Fruit fly (Drosophila melanogaster) whole organism, pupa: ENCODE data around the gene jumu.

Experiments used
- CG10348 ChIP-seq: fragments of 200-800 bp; sonication (Bioruptor generic); IDR thresholded peaks from 2 replicates; pipeline ENCODE4 v1.3.6; 2022; ENCODE audit warnings: missing biosample characterization, missing genetic modification characterization
- CG12605 ChIP-seq: fragments of 200-800 bp; sonication (Bioruptor generic); IDR thresholded peaks from 2 replicates; pipeline ENCODE4 v1.3.6; 2022; ENCODE audit warnings: missing biosample characterization, missing genetic modification characterization
- CG13204 ChIP-seq: fragments of 200-800 bp; sonication (Bioruptor generic); optimal IDR thresholded peaks from 2 replicates; lab custom pipeline; 2018; ENCODE audit warnings: missing biosample characterization, mild to moderate bottlenecking, missing genetic modification characterization, moderate library complexity
- CG14655 ChIP-seq: fragments of 200-800 bp; sonication (Bioruptor generic); optimal IDR thresholded peaks from 3 replicates; lab custom pipeline; 2017; ENCODE audit warnings: mild to moderate bottlenecking, missing biosample characterization, missing genetic modification reagents, missing genetic modification characterization
- CG15710 ChIP-seq: fragments of 200-800 bp; sonication (Bioruptor generic); optimal IDR thresholded peaks from 2 replicates; lab custom pipeline; 2018; ENCODE audit warnings: missing biosample characterization, mild to moderate bottlenecking, missing genetic modification characterization, moderate library complexity
- CG17806 ChIP-seq: fragments of 200-800 bp; sonication (Bioruptor generic); optimal IDR thresholded peaks from 2 replicates; lab custom pipeline; 2018; ENCODE audit warnings: missing biosample characterization, mild to moderate bottlenecking, missing genetic modification characterization, moderate library complexity
- CG32121 ChIP-seq: fragments of 200-800 bp; sonication (Bioruptor generic); IDR thresholded peaks from 2 replicates; pipeline ENCODE4 v1.3.6; 2022; ENCODE audit warnings: missing biosample characterization, missing genetic modification characterization
- CG34367 ChIP-seq: fragments of 200-800 bp; sonication (Bioruptor generic); optimal IDR thresholded peaks from 2 replicates; lab custom pipeline; 2018; ENCODE audit warnings: missing biosample characterization, mild to moderate bottlenecking, missing genetic modification characterization
- CG4496 ChIP-seq: fragments of 200-800 bp; sonication (Bioruptor generic); IDR thresholded peaks from 3 replicates; pipeline ENCODE4 v1.3.6; 2022; ENCODE audit warnings: missing biosample characterization, missing genetic modification characterization
- CG8159 ChIP-seq: fragments of 200-800 bp; sonication (Bioruptor generic); optimal IDR thresholded peaks from 3 replicates; lab custom pipeline; 2018; ENCODE audit warnings: missing biosample characterization, mild to moderate bottlenecking, missing genetic modification characterization, moderate library complexity
- CG8301 ChIP-seq: fragments of 200-800 bp; sonication (Bioruptor generic); optimal IDR thresholded peaks from 2 replicates; lab custom pipeline; 2018; ENCODE audit warnings: missing biosample characterization, mild to moderate bottlenecking, missing genetic modification characterization
- CG9948 ChIP-seq: fragments of 200-800 bp; sonication (Bioruptor generic); optimal IDR thresholded peaks from 2 replicates; lab custom pipeline; 2018; ENCODE audit warnings: missing biosample characterization, mild to moderate bottlenecking, missing genetic modification characterization, moderate library complexity
- D1 ChIP-seq: fragments of 200-800 bp; sonication (Bioruptor generic); optimal IDR thresholded peaks from 2 replicates; lab custom pipeline; 2018; ENCODE audit warnings: missing biosample characterization, mild to moderate bottlenecking, missing genetic modification characterization, moderate library complexity
- EcR ChIP-seq: fragments of 200-800 bp; sonication (Bioruptor generic); optimal IDR thresholded peaks from 3 replicates; lab custom pipeline; 2019; ENCODE audit warnings: missing biosample characterization, missing genetic modification characterization, mild to moderate bottlenecking, moderate library complexity, missing genetic modification reagents
- Ets98B ChIP-seq: fragments of 200-800 bp; sonication (Bioruptor generic); IDR thresholded peaks from 2 replicates; pipeline ENCODE4 v1.3.6; 2022; ENCODE audit warnings: missing biosample characterization, missing genetic modification characterization
- Pif1A ChIP-seq: fragments of 200-800 bp; sonication (Bioruptor generic); optimal IDR thresholded peaks from 3 replicates; lab custom pipeline; 2016; ENCODE audit warnings: missing biosample characterization, missing genetic modification characterization
- Pif1B ChIP-seq: fragments of 200-800 bp; sonication (Bioruptor generic); optimal IDR thresholded peaks from 3 replicates; lab custom pipeline; 2016; ENCODE audit warnings: missing biosample characterization, missing genetic modification characterization
- Snoo ChIP-seq: fragments of 200-800 bp; sonication (Bioruptor generic); optimal IDR thresholded peaks from 3 replicates; lab custom pipeline; 2017; ENCODE audit warnings: missing biosample characterization, mild to moderate bottlenecking, missing genetic modification characterization, inconsistent platforms
- fd96Ca ChIP-seq: fragments of 200-800 bp; sonication (Bioruptor generic); IDR thresholded peaks from 3 replicates; pipeline ENCODE4 v1.3.6; 2022; ENCODE audit warnings: missing biosample characterization, missing genetic modification characterization
- gl ChIP-seq: fragments of 200-800 bp; sonication (Bioruptor generic); optimal IDR thresholded peaks from 2 replicates; lab custom pipeline; 2018; ENCODE audit warnings: missing biosample characterization, mild to moderate bottlenecking, missing genetic modification characterization
- rn ChIP-seq: fragments of 200-800 bp; sonication (Bioruptor generic); IDR thresholded peaks from 2 replicates; pipeline ENCODE4 v1.3.6; 2022; ENCODE audit warnings: missing biosample characterization, missing genetic modification characterization

The jumu gene

DNA sequence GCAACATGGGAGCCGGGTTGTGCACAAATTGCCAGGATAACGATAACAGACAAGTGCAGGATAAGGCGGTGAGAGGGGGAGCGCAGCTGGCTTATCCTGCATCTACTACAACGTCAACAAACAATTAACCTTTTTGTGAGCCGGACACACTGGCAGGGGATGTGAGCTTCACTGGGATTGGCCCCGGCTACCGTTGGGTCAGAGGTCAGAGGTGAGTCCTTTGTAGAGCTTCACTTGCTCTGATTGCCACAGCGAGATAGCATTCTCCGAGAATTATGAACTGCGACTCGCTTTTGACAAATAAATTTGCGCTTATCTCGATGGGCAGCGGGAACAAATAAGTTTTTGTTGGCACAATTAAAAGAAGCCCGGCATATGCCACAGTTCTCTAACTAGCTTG, 19.8 kb downstream of the jumu start:
- TF ChIP-seq Pif1A (no peak), Snoo (tag; lab: Kevin White, UChicago) (no peak), CG8159 (no peak), gl (tag; lab: Kevin White, UChicago) (no peak), CG9948 (no peak), CG34367 (tag; lab: Kevin White, UChicago) (no peak), D1 (tag; lab: Kevin White, UChicago) (no peak), CG10348 (GFP tag; lab: Robert Waterston, UW) (no peak), CG13204 (GFP tag; lab: Kevin White, UChicago) (no peak), CG14655 (GFP tag; lab: Kevin White, UChicago) (no peak), fd96Ca (GFP tag; lab: Robert Waterston, UW) (no peak)
- TF ChIP-seq, all 21 proteins: peak for 0

DNA sequence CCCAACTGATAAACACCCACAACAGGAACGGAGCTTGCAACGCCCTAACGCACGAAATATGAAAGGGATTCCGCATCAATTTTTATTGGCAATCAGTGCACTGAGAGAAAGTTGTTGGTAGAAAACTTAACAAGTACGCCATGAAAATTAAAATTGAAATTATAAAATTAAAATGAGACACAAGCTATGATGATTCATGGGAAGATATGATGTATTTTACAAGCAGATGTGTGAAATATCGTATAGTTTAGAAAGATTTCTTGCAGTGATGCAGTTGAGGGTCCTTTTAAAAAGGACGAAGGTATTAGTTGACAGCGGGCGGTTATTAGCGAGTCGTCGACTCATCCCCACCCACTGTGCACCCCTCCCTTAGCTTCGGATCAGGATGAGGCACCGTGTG, 20.5 kb downstream of the jumu start:
- TF ChIP-seq CG14655 (GFP tag; lab: Kevin White, UChicago): no peak
- TF ChIP-seq CG17806 (tag; lab: Kevin White, UChicago): no peak
- TF ChIP-seq Snoo (tag; lab: Kevin White, UChicago): no peak
- no peak for TF ChIP-seq CG12605 (GFP tag; lab: Robert Waterston, UW)
- TF ChIP-seq Pif1B (GFP tag; lab: Kevin White, UChicago): no peak
- no peak for TF ChIP-seq CG32121
- no peak for TF ChIP-seq rn (GFP tag; lab: Robert Waterston, UW)
- no peak for TF ChIP-seq Pif1A
- no peak for TF ChIP-seq CG10348 (GFP tag; lab: Robert Waterston, UW)
- TF ChIP-seq CG15710 (tag; lab: Kevin White, UChicago): no peak
- TF ChIP-seq CG4496 (GFP tag; lab: Robert Waterston, UW): no peak
- no peak for TF ChIP-seq gl (tag; lab: Kevin White, UChicago)
- no peak for TF ChIP-seq CG8301 (tag; lab: Kevin White, UChicago)
- no peak for TF ChIP-seq D1 (tag; lab: Kevin White, UChicago)
- no peak for TF ChIP-seq EcR (GFP tag; lab: Kevin White, UChicago)
- no peak for TF ChIP-seq CG13204 (GFP tag; lab: Kevin White, UChicago)
- TF ChIP-seq CG34367 (tag; lab: Kevin White, UChicago): no peak
- no peak for TF ChIP-seq CG9948
- no peak for TF ChIP-seq Ets98B

DNA sequence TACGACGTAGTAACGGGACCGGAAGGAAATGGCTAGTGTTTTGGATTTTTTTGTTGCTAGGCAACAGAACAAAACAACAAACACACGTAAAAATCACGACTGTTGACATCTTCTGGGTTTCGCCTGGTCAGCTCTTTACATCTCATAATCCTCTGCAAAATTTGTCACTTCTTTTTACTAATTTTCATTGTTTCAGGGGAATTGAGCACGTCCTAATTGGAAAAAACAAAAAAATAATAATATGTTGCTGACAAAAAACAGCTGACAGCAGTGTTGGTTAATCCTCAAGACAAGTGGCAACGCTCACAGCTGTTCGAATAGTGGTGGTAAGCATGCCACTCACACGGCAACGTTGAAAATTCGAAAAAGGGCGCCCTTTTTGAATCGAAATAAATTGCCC, 27.9 kb downstream of the jumu start, which contains the start of gene Rfx:
Rfx (minus strand) TSS at position 220 of the 400 bp plus-strand sequence.
- TF ChIP-seq D1 (tag; lab: Kevin White, UChicago) (peak; percentile 47), Ets98B (no peak), Pif1A (no peak), Pif1B (GFP tag; lab: Kevin White, UChicago) (peak; percentile 28), CG9948 (no peak), gl (tag; lab: Kevin White, UChicago) (peak; percentile 47), CG14655 (GFP tag; lab: Kevin White, UChicago) (no peak), CG34367 (tag; lab: Kevin White, UChicago) (no peak), Snoo (tag; lab: Kevin White, UChicago) (no peak), CG10348 (GFP tag; lab: Robert Waterston, UW) (no peak), CG4496 (GFP tag; lab: Robert Waterston, UW) (no peak), CG17806 (tag; lab: Kevin White, UChicago) (no peak), EcR (GFP tag; lab: Kevin White, UChicago) (no peak), CG8301 (tag; lab: Kevin White, UChicago) (peak; percentile 35), fd96Ca (GFP tag; lab: Robert Waterston, UW) (no peak), CG15710 (tag; lab: Kevin White, UChicago) (peak; percentile 37), CG8159 (peak; percentile 42)

DNA sequence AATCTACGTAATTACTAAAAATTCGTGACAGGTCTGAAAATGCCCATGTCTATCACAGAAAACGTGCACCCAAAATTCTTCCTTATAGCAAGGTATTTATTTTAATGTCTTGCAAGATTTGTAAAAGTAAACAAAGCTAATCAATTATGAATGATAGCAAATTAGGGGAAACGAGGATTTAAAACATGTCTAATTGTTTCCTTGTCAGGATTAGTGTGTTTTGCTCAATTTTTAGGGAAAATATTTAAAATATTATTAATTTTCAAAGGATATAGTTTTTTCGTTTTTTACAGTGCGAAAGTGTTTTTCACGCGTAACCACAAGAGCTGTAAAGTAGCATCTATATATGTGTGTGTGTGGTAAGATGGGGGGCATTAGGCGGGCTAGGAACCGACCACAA, 29.0 kb downstream of the jumu start:
- no peak for TF ChIP-seq CG8301 (tag; lab: Kevin White, UChicago)
- no peak for TF ChIP-seq Ets98B
- TF ChIP-seq CG14655 (GFP tag; lab: Kevin White, UChicago): peak; percentile 24
- TF ChIP-seq, all 21 proteins: peak for 1

DNA sequence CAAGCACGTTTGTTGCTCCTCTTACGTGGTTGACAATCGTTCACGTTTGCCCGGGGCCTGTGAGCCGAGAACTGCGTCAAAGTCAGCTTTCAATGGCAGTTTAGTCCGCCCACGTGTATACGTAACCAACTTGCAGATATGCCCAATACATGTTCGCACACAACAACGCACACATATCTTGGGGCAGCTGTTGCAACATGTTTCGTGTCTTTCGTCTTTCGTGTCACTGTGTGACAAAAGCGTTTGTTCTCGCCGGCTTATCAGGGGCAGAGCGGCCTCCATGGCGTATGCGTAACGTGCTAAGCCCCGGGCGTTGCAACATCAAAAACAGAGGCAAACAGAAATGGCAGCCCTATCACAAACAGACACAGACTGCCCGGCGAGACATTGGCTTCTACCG, 29.4 kb downstream of the jumu start:
- TF ChIP-seq rn (GFP tag; lab: Robert Waterston, UW): no peak
- TF ChIP-seq CG34367 (tag; lab: Kevin White, UChicago): no peak
- no peak for TF ChIP-seq CG13204 (GFP tag; lab: Kevin White, UChicago)
- no peak for TF ChIP-seq CG12605 (GFP tag; lab: Robert Waterston, UW)
- no peak for TF ChIP-seq CG8301 (tag; lab: Kevin White, UChicago)
- TF ChIP-seq Snoo (tag; lab: Kevin White, UChicago): no peak
- TF ChIP-seq CG17806 (tag; lab: Kevin White, UChicago): no peak
- no peak for TF ChIP-seq CG15710 (tag; lab: Kevin White, UChicago)
- no peak for TF ChIP-seq Pif1A
- no peak for TF ChIP-seq CG4496 (GFP tag; lab: Robert Waterston, UW)
- TF ChIP-seq fd96Ca (GFP tag; lab: Robert Waterston, UW): no peak
- no peak for TF ChIP-seq Ets98B
- TF ChIP-seq D1 (tag; lab: Kevin White, UChicago): no peak
- TF ChIP-seq CG32121: no peak
- TF ChIP-seq CG8159: no peak

DNA sequence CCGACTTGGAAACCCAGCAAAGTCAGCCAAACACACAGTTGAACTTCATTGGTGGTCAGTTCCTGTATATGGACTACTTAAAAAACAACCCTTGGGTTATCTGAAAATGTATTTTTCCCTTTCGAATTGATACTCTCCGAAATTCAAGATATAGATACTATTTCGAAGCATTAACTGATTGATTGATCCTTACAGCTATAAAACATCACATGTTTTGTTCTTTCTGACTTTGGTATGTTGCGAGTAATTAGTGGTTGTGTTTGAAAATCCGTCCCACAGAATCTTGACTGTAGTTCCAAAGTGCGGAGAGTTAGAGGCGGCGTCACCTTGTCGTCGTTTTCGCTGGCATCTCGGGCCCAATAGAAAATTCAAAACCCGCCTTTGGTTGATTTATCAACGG, 30.0 kb downstream of the jumu start:
- TF ChIP-seq CG14655 (GFP tag; lab: Kevin White, UChicago) (peak; percentile 30), CG8301 (tag; lab: Kevin White, UChicago) (peak; percentile 43), Snoo (tag; lab: Kevin White, UChicago) (no peak)
